Worm (Caenorhabditis elegans): ENCODE data around the gene srab-13.

srab-13 gene

ce11 chrV:2027787-2028186, at the start of gene srab-13:
srab-13 (minus strand) TSS chrV:2027887.
- no peak for TF ChIP-seq B0310.2 (tag; optimal IDR thresholded peaks at IDR 0.05)
- no peak for TF ChIP-seq ets-7 (tag; optimal IDR thresholded peaks at IDR 0.05)
- TF ChIP-seq ama-1 (optimal IDR thresholded peaks at IDR 0.05), result no peak
- no peak for TF ChIP-seq scrt-1 (GFP tag; IDR thresholded peaks at IDR 0.05)
- TF ChIP-seq sea-1 (GFP tag; conservative IDR thresholded peaks at IDR 0.05), result no peak
- TF ChIP-seq ceh-13 (GFP tag; optimal IDR thresholded peaks at IDR 0.05), result no peak
- no peak for TF ChIP-seq tra-4 (tag; optimal IDR thresholded peaks at IDR 0.05)
- TF ChIP-seq pes-1 (GFP tag; IDR thresholded peaks at IDR 0.05), result no peak
- TF ChIP-seq tbx-11 (GFP tag; IDR thresholded peaks at IDR 0.05), result no peak
- no peak for TF ChIP-seq hmbx-1 (tag; optimal IDR thresholded peaks at IDR 0.05)
- TF ChIP-seq flt-1 (GFP tag; IDR thresholded peaks at IDR 0.05), result no peak
- no peak for TF ChIP-seq tbx-37 (GFP tag; conservative IDR thresholded peaks at IDR 0.05)
- TF ChIP-seq hnd-1 (tag; optimal IDR thresholded peaks at IDR 0.05), result no peak
- no peak for TF ChIP-seq aly-1 (tag; optimal IDR thresholded peaks at IDR 0.05)
- TF ChIP-seq F13C5.2 (tag; optimal IDR thresholded peaks at IDR 0.05), result no peak
- no peak for TF ChIP-seq hmg-4 (GFP tag; optimal IDR thresholded peaks at IDR 0.05)
- no peak for TF ChIP-seq ceh-36 (tag; optimal IDR thresholded peaks at IDR 0.05)

- TF ChIP-seq aly-1 (tag; optimal IDR thresholded peaks at IDR 0.05), result no peak
- no peak for TF ChIP-seq scrt-1 (GFP tag; IDR thresholded peaks at IDR 0.05)
- TF ChIP-seq ceh-13 (GFP tag; optimal IDR thresholded peaks at IDR 0.05), result no peak
These were observed 48.4 kb upstream of the srab-13 start for ce11 chrV:2076043-2076442.

- no peak for TF ChIP-seq pes-1 (GFP tag; IDR thresholded peaks at IDR 0.05)
- no peak for TF ChIP-seq aly-1 (tag; optimal IDR thresholded peaks at IDR 0.05)
- no peak for TF ChIP-seq hmg-4 (GFP tag; optimal IDR thresholded peaks at IDR 0.05)
- no peak for TF ChIP-seq scrt-1 (GFP tag; IDR thresholded peaks at IDR 0.05)
- TF ChIP-seq ets-7 (tag; optimal IDR thresholded peaks at IDR 0.05), result no peak
- TF ChIP-seq tbx-11 (GFP tag; IDR thresholded peaks at IDR 0.05), result no peak
- no peak for TF ChIP-seq hmbx-1 (tag; optimal IDR thresholded peaks at IDR 0.05)
- no peak for TF ChIP-seq tra-4 (tag; optimal IDR thresholded peaks at IDR 0.05)
- no peak for TF ChIP-seq flt-1 (GFP tag; IDR thresholded peaks at IDR 0.05)
- TF ChIP-seq tbx-37 (GFP tag; conservative IDR thresholded peaks at IDR 0.05), result no peak
- no peak for TF ChIP-seq hnd-1 (tag; optimal IDR thresholded peaks at IDR 0.05)
These were observed 45.1 kb upstream of the srab-13 start, which contains the start of gene Y40B10A.9 for ce11 chrV:2072807-2073206. Y40B10A.9 (minus strand) TSS chrV:2072907.

ce11 chrV:2068728-2069443, 41.2 kb upstream of the srab-13 start:
- TF ChIP-seq tbx-37 (GFP tag; conservative IDR thresholded peaks at IDR 0.05) (no peak), pes-1 (GFP tag; IDR thresholded peaks at IDR 0.05) (no peak), ama-1 (optimal IDR thresholded peaks at IDR 0.05) (no peak), tra-4 (tag; optimal IDR thresholded peaks at IDR 0.05) (no peak), hnd-1 (tag; optimal IDR thresholded peaks at IDR 0.05) (no peak), flt-1 (GFP tag; IDR thresholded peaks at IDR 0.05) (no peak), tbx-11 (GFP tag; IDR thresholded peaks at IDR 0.05) (no peak), aly-1 (tag; optimal IDR thresholded peaks at IDR 0.05) (no peak), ets-7 (tag; optimal IDR thresholded peaks at IDR 0.05) (no peak), ceh-13 (GFP tag; optimal IDR thresholded peaks at IDR 0.05) (no peak), hmg-4 (GFP tag; optimal IDR thresholded peaks at IDR 0.05) (no peak), scrt-1 (GFP tag; IDR thresholded peaks at IDR 0.05) (no peak), hmbx-1 (tag; optimal IDR thresholded peaks at IDR 0.05) (no peak)

ce11 chrV:2067985-2068499, 40.4 kb upstream of the srab-13 start, which contains the start of gene lbp-9:
lbp-9 (plus strand) TSS chrV:2068449.
- TF ChIP-seq hmg-4 (GFP tag; optimal IDR thresholded peaks at IDR 0.05) (no peak), tbx-11 (GFP tag; IDR thresholded peaks at IDR 0.05) (no peak), tbx-37 (GFP tag; conservative IDR thresholded peaks at IDR 0.05) (no peak), ceh-36 (tag; optimal IDR thresholded peaks at IDR 0.05) (no peak)

- TF ChIP-seq tbx-11 (GFP tag; IDR thresholded peaks at IDR 0.05) (no peak), pes-1 (GFP tag; IDR thresholded peaks at IDR 0.05) (no peak), ceh-13 (GFP tag; optimal IDR thresholded peaks at IDR 0.05) (no peak), hmg-4 (GFP tag; optimal IDR thresholded peaks at IDR 0.05) (no peak), sea-1 (GFP tag; conservative IDR thresholded peaks at IDR 0.05) (no peak), scrt-1 (GFP tag; IDR thresholded peaks at IDR 0.05) (no peak), hnd-1 (tag; optimal IDR thresholded peaks at IDR 0.05) (no peak), B0310.2 (tag; optimal IDR thresholded peaks at IDR 0.05) (no peak), flt-1 (GFP tag; IDR thresholded peaks at IDR 0.05) (no peak), aly-1 (tag; optimal IDR thresholded peaks at IDR 0.05) (no peak), hmbx-1 (tag; optimal IDR thresholded peaks at IDR 0.05) (no peak), tra-4 (tag; optimal IDR thresholded peaks at IDR 0.05) (no peak)
These were observed 39.7 kb upstream of the srab-13 start for ce11 chrV:2067419-2067818.

- TF ChIP-seq tbx-37 (GFP tag; conservative IDR thresholded peaks at IDR 0.05), result no peak
- TF ChIP-seq scrt-1 (GFP tag; IDR thresholded peaks at IDR 0.05), result no peak
- no peak for TF ChIP-seq hmg-4 (GFP tag; optimal IDR thresholded peaks at IDR 0.05)
- no peak for TF ChIP-seq ets-7 (tag; optimal IDR thresholded peaks at IDR 0.05)
- no peak for TF ChIP-seq pes-1 (GFP tag; IDR thresholded peaks at IDR 0.05)
- no peak for TF ChIP-seq ama-1 (optimal IDR thresholded peaks at IDR 0.05)
- TF ChIP-seq hnd-1 (tag; optimal IDR thresholded peaks at IDR 0.05), result no peak
- TF ChIP-seq ceh-36 (tag; optimal IDR thresholded peaks at IDR 0.05), result no peak
- TF ChIP-seq tra-4 (tag; optimal IDR thresholded peaks at IDR 0.05), result no peak
- no peak for TF ChIP-seq ceh-13 (GFP tag; optimal IDR thresholded peaks at IDR 0.05)
- no peak for TF ChIP-seq sea-1 (GFP tag; conservative IDR thresholded peaks at IDR 0.05)
- TF ChIP-seq flt-1 (GFP tag; IDR thresholded peaks at IDR 0.05), result no peak
- TF ChIP-seq aly-1 (tag; optimal IDR thresholded peaks at IDR 0.05), result no peak
- TF ChIP-seq tbx-11 (GFP tag; IDR thresholded peaks at IDR 0.05), result no peak
- TF ChIP-seq hmbx-1 (tag; optimal IDR thresholded peaks at IDR 0.05), result no peak
- TF ChIP-seq F13C5.2 (tag; optimal IDR thresholded peaks at IDR 0.05), result no peak
- no peak for TF ChIP-seq B0310.2 (tag; optimal IDR thresholded peaks at IDR 0.05)
These were observed 39.1 kb upstream of the srab-13 start, which contains the start of gene nhr-86 for ce11 chrV:2066780-2067179. nhr-86 (minus strand) TSS chrV:2066850.
